Fruit fly (Drosophila melanogaster): Measurements from ENCODE around the gene Hmu.

Gene Hmu

dm6 chr3R:27263434-27264215 is 24.9 kb upstream of the Hmu start, which contains the start of gene woc (continued):
- TF ChIP-seq E2f2 (GFP tag; IDR thresholded peaks at IDR 0.05) = peak; percentile 83
- no peak for TF ChIP-seq Fer2 (tag; optimal IDR thresholded peaks at IDR 0.05)
- peak; percentile 76 for TF ChIP-seq CHES-1-like (GFP tag; optimal IDR thresholded peaks at IDR 0.05)
- peak; percentile 73 for TF ChIP-seq Myb (GFP tag; optimal IDR thresholded peaks at IDR 0.05)
- TF ChIP-seq NfI (GFP tag; optimal IDR thresholded peaks at IDR 0.05) = peak; percentile 24
- TF ChIP-seq CG9215 (GFP tag; IDR thresholded peaks at IDR 0.05) = peak; percentile 43
- TF ChIP-seq jumu (GFP tag; optimal IDR thresholded peaks at IDR 0.05) = peak; percentile 62
- no peak for TF ChIP-seq Lhr (GFP tag; optimal IDR thresholded peaks at IDR 0.05)
- peak; percentile 96 for TF ChIP-seq gfzf (GFP tag; optimal IDR thresholded peaks at IDR 0.05)
- peak; percentile 16 for TF ChIP-seq CG1233 (GFP tag; optimal IDR thresholded peaks at IDR 0.05)
- TF ChIP-seq CG12219 (GFP tag; optimal IDR thresholded peaks at IDR 0.05) = no peak
- peak; percentile 41 to 54 for TF ChIP-seq dpn (GFP tag; optimal IDR thresholded peaks at IDR 0.05)
- TF ChIP-seq slp2 (GFP tag; optimal IDR thresholded peaks at IDR 0.05) = peak; percentile 32
- peak; percentile 87 for TF ChIP-seq CG13287 (GFP tag; IDR thresholded peaks at IDR 0.05; ENCODE audit: partially characterized antibody)
- no peak for TF ChIP-seq CG17568 (GFP tag; optimal IDR thresholded peaks at IDR 0.05)
- no peak for TF ChIP-seq CG5180 (GFP tag; optimal IDR thresholded peaks at IDR 0.05)
- TF ChIP-seq psq (GFP tag; optimal IDR thresholded peaks at IDR 0.05) = no peak
- TF ChIP-seq tna (GFP tag; IDR thresholded peaks at IDR 0.05; ENCODE audit: partially characterized antibody) = peak; percentile 88
- peak; percentile 68; the same call in 1 of the 2 replicates for TF ChIP-seq CG32532 (GFP tag; IDR thresholded peaks at IDR 0.05)
- no peak for TF ChIP-seq D19A (tag; optimal IDR thresholded peaks at IDR 0.05)
- peak; percentile 46 for TF ChIP-seq bab2 (GFP tag; optimal IDR thresholded peaks at IDR 0.05)
- no peak for TF ChIP-seq CG14667 (GFP tag; IDR thresholded peaks at IDR 0.05)
- TF ChIP-seq ind (GFP tag; optimal IDR thresholded peaks at IDR 0.05) = peak; percentile 60
- TF ChIP-seq Ets65A (GFP tag) = peak; percentile 95
- TF ChIP-seq kay (GFP tag; optimal IDR thresholded peaks at IDR 0.05) = no peak
- peak; percentile 78 for TF ChIP-seq CG32767 (GFP tag; IDR thresholded peaks at IDR 0.05)
- peak; percentile 51 for TF ChIP-seq CoRest (tag; optimal IDR thresholded peaks at IDR 0.05)
- TF ChIP-seq Ravus (GFP tag; IDR thresholded peaks at IDR 0.05) = peak; percentile 4; the same call in 1 of the 2 replicates
- peak; percentile 65 for TF ChIP-seq CG7786 (GFP tag; optimal IDR thresholded peaks at IDR 0.05)
- TF ChIP-seq CG11696 (GFP tag; IDR thresholded peaks at IDR 0.05) = peak; percentile 26; the same call in 1 of the 2 replicates
- TF ChIP-seq ATbp (GFP tag; optimal IDR thresholded peaks at IDR 0.05) = no peak
- peak; percentile 54; the same call in 1 of the 3 replicates for TF ChIP-seq ase (GFP tag; IDR thresholded peaks at IDR 0.05)
- peak; percentile 69 for TF ChIP-seq CG9932 (GFP tag; IDR thresholded peaks at IDR 0.05)
- TF ChIP-seq CG9727 (GFP tag; optimal IDR thresholded peaks at IDR 0.05) = peak; percentile 64
- peak; percentile 72 for TF ChIP-seq Doc3 (GFP tag; IDR thresholded peaks at IDR 0.05; ENCODE audit: partially characterized antibody)
- TF ChIP-seq E2f1 (GFP tag; IDR thresholded peaks at IDR 0.05) = peak; percentile 94
- TF ChIP-seq CG31224 (GFP tag; IDR thresholded peaks at IDR 0.05) = peak; percentile 43; the same call in 1 of the 2 replicates
- TF ChIP-seq trem (tag; optimal IDR thresholded peaks at IDR 0.05) = peak; percentile 99
- TF ChIP-seq CG4404 (GFP tag; IDR thresholded peaks at IDR 0.05) = peak; percentile 37; the same call in 1 of the 2 replicates
- no peak for TF ChIP-seq crol (GFP tag; IDR thresholded peaks at IDR 0.05)
- TF ChIP-seq BtbVII (GFP tag; optimal IDR thresholded peaks at IDR 0.05) = peak; percentile 36
- peak; percentile 28 for TF ChIP-seq Dip3 (GFP tag; optimal IDR thresholded peaks at IDR 0.05)
- TF ChIP-seq CG12659 (GFP tag; optimal IDR thresholded peaks at IDR 0.05) = peak; percentile 78
- peak; percentile 72 for TF ChIP-seq maf-S (GFP tag; optimal IDR thresholded peaks at IDR 0.05)
- peak; percentile 95 for TF ChIP-seq Dref (GFP tag; IDR thresholded peaks at IDR 0.05)
- peak; percentile 40 for TF ChIP-seq CG6813 (GFP tag; optimal IDR thresholded peaks at IDR 0.05)
- TF ChIP-seq CG16863 (GFP tag; optimal IDR thresholded peaks at IDR 0.05) = peak; percentile 64
- TF ChIP-seq az2 (GFP tag; optimal IDR thresholded peaks at IDR 0.05) = peak; percentile 27
- TF ChIP-seq Hmr (GFP tag; optimal IDR thresholded peaks at IDR 0.05) = peak; percentile 43

Data from whole organism, embryonic.